Fruit fly (Drosophila melanogaster) whole organism, adult: ENCODE measurements around the gene CkIIalpha-i3.

Source experiments
- CG14711 ChIP-seq: fragments of 200-800 bp; sonication (Bioruptor generic); optimal IDR thresholded peaks from 2 replicates; lab custom pipeline; 2018; ENCODE audit warnings: missing biosample characterization, mild to moderate bottlenecking, missing genetic modification characterization, moderate library complexity
- CG1620 ChIP-seq: fragments of 200-800 bp; sonication (Bioruptor generic); optimal IDR thresholded peaks from 2 replicates; lab custom pipeline; 2016; ENCODE audit warnings: missing biosample characterization, missing genetic modification characterization
- CG33017 ChIP-seq: fragments of 200-800 bp; sonication (Bioruptor generic); optimal IDR thresholded peaks from 2 replicates; lab custom pipeline; 2018; ENCODE audit warnings: missing biosample characterization, mild to moderate bottlenecking, missing genetic modification characterization, moderate library complexity
- CG5204 ChIP-seq: fragments of 200-800 bp; sonication (Bioruptor generic); optimal IDR thresholded peaks from 2 replicates; lab custom pipeline; 2016; ENCODE audit warnings: missing biosample characterization, missing genetic modification characterization
- Clk ChIP-seq: fragments of 200-800 bp; sonication (Bioruptor generic); optimal IDR thresholded peaks from 2 replicates; lab custom pipeline; 2017; ENCODE audit warnings: missing biosample characterization, missing genetic modification characterization
- Crg-1 ChIP-seq: fragments of 200-800 bp; sonication (Bioruptor generic); optimal IDR thresholded peaks from 2 replicates; lab custom pipeline; 2016; ENCODE audit warnings: missing biosample characterization, missing genetic modification characterization
- Hr96 ChIP-seq: fragments of 200-800 bp; sonication (Bioruptor generic); optimal IDR thresholded peaks from 2 replicates; lab custom pipeline; 2016; ENCODE audit warnings: missing biosample characterization, missing genetic modification characterization
- Mnt ChIP-seq: fragments of 200-800 bp; sonication (Bioruptor generic); optimal IDR thresholded peaks from 2 replicates; lab custom pipeline; 2016; ENCODE audit warnings: missing biosample characterization, mild to moderate bottlenecking, missing genetic modification characterization
- bab1 ChIP-seq: fragments of 200-800 bp; sonication (Bioruptor generic); optimal IDR thresholded peaks from 3 replicates; lab custom pipeline; 2019; ENCODE audit warnings: missing biosample characterization, mild to moderate bottlenecking, missing genetic modification characterization, moderate library complexity
- cnc ChIP-seq, 2 experiments: fragments of >200 bp; optimal IDR thresholded peaks; 2 replicates each; lab custom pipeline; 2017

DNA sequence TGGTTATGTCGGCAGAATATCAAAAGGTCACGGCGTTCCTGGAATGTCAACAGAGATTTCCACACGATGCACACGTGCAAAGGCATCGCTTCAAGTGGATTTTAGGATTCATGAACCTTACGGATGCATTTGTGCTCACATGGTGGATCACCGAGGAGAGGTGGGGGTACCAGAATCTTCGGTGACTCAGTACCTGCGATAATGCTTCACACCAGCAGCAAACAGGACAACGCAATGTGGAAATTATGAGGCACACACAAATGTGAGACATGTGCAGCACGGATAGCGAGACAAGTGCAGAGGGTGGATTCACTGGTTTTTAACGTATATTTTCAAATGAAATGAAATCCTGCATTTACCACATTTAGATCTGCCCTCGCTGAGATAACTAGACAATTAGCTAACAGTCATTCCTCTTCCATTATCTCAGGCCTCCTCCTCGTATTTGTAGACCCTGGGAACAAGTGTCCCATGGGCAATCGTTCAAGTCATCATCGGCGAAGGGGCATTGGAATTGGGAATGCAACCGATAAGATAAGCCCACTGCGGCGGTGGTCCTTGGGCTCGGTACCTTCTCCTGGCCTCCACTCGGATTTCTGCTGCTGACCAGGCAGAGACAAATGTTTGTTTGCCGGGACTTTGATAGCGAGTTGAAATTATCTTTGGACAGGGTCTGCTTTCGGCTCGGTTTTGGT, 16.2 kb upstream of the CkIIalpha-i3 start:
- TF ChIP-seq cnc (optimal IDR thresholded peaks at IDR 0.05; lab: Kevin White, UChicago): no peak
- TF ChIP-seq Mnt (GFP tag; lab: Kevin White, UChicago): no peak
- no peak for TF ChIP-seq Hr96
- TF ChIP-seq CG5204: no peak
- TF ChIP-seq bab1 (GFP tag; lab: Kevin White, UChicago): no peak
- no peak for TF ChIP-seq CG33017 (tag; lab: Kevin White, UChicago)
- TF ChIP-seq Crg-1 (GFP tag; lab: Kevin White, UChicago): no peak
- TF ChIP-seq Clk (GFP tag; lab: Kevin White, UChicago): no peak
- TF ChIP-seq CG1620 (GFP tag; lab: Kevin White, UChicago): no peak
- no peak for TF ChIP-seq CG14711 (tag; lab: Kevin White, UChicago)
